Worm (Caenorhabditis elegans): Measurements from ENCODE around the gene soap-1.

DNA sequence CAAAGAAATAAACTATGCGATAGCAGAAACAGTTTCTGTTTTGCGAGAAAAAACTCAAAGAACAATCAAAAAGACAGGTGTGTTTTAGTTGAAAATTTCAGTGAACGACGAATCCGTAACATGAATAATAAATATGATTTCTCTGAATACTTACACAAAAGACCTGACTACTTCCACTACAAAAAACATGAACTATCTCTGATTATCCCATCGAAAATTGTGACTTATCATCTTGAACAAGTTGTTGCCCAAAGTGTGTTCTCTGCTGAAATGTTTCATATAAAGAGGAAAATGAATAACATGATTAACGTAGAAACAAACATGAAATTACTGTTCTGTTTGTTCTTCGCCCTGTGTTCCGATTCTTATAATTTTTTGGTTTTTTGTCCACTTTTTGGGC, 48.0 kb downstream of the soap-1 start, which contains the start of gene ugt-36:
- no peak for TF ChIP-seq tbx-2 (tag; optimal IDR thresholded peaks at IDR 0.05)
- no peak for TF ChIP-seq lin-15B (tag; optimal IDR thresholded peaks at IDR 0.05)
- TF ChIP-seq snpc-4 (tag; optimal IDR thresholded peaks at IDR 0.05): no peak
- no peak for TF ChIP-seq egl-27 (tag; optimal IDR thresholded peaks at IDR 0.05)
- no peak for TF ChIP-seq nhr-12 (tag; optimal IDR thresholded peaks at IDR 0.05)
- TF ChIP-seq nhr-76 (tag; optimal IDR thresholded peaks at IDR 0.05): no peak
- TF ChIP-seq ceh-9 (tag; optimal IDR thresholded peaks at IDR 0.05): no peak
- no peak for TF ChIP-seq nhr-77 (tag; optimal IDR thresholded peaks at IDR 0.05)
